Fruit fly (Drosophila melanogaster) whole organism, wandering third instar larva: Measurements from ENCODE around the gene et.

Source experiments
- GATAd ChIP-seq: sonication (Bioruptor generic); optimal IDR thresholded peaks from 2 replicates; lab custom pipeline; 2016; ENCODE audit warnings: missing biosample characterization, missing genetic modification characterization
- Hr78 ChIP-seq: fragments of >200 bp; optimal IDR thresholded peaks from 2 replicates; lab custom pipeline; 2017; ENCODE audit warnings: missing biosample characterization, missing genetic modification characterization
- Myc ChIP-seq: fragments of >200 bp; optimal IDR thresholded peaks from 2 replicates; lab custom pipeline; 2017
- N ChIP-seq: fragments of >200 bp; optimal IDR thresholded peaks from 2 replicates; lab custom pipeline; 2018; ENCODE audit warnings: missing biosample characterization, missing external identifiers, missing genetic modification characterization
- Rel ChIP-seq, 2 experiments: fragments of 200-800 bp; sonication (Bioruptor generic) in 1 of 2; optimal IDR thresholded peaks; 2 replicates in 1 of 2; 3 replicates in 1 of 2; lab custom pipeline; 2016 to 2019; ENCODE audit warnings: mild to moderate bottlenecking in 2 of 2, missing biosample characterization in 2 of 2, missing genetic modification characterization in 2 of 2, moderate library complexity in 1 of 2
- jim ChIP-seq: fragments of 175-275, 200-325 bp; sonication (Bioruptor generic); optimal IDR thresholded peaks from 2 replicates; lab custom pipeline; 2016; ENCODE audit warnings: missing biosample characterization, mild to moderate bottlenecking, missing genetic modification characterization
- lola ChIP-seq: fragments of >200 bp; optimal IDR thresholded peaks from 2 replicates; lab custom pipeline; 2017; ENCODE audit warnings: missing biosample characterization, missing genetic modification characterization
- sv ChIP-seq: fragments of 200-800 bp; sonication (Bioruptor generic); optimal IDR thresholded peaks from 3 replicates; lab custom pipeline; 2016; ENCODE audit warnings: missing biosample characterization, missing genetic modification characterization

DNA sequence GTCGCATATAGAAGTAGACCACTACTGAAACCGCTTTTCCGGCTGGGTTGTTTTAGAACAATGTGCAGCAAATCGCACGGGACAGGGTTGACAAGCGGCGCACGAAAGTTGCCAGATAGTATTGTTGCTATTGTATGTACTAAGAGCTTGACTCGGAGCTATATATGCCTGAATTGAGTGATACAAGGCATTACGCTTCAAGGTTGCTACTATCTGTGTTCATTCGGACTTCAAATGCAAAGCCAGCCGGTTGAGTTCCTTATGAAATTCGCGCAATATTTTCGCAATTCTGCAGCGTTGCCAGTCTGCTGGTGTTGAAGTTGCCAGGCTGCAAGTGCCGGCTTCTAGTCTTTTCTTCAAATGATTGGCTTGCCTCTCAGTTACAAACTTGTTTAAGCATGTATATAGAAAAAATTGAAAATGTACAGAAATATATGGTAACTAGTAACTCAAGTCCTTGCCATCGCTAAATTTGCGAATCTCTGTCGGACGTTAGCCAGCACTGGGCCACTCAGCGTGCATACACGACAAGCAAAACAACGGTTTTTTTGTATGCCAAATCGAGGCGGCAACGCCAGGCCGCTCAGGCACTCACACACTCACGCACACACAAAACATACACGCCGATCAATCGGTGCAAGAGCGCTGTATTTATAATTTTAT lies 23.8 kb downstream of the et start, which contains the start of the genes Ranbp21 and Elys:
- TF ChIP-seq Hr78 (GFP tag; lab: Kevin White, UChicago) (no peak), Rel (GFP tag; optimal IDR thresholded peaks at IDR 0.05; lab: Kevin White, UChicago) (no peak), Rel (tag; optimal IDR thresholded peaks at IDR 0.05; lab: Kevin White, UChicago) (no peak), sv (GFP tag; lab: Kevin White, UChicago) (peak; percentile 0), N (GFP tag; lab: Kevin White, UChicago) (no peak), Myc (lab: Kevin White, UChicago) (no peak), lola (no peak), GATAd (no peak), jim (GFP tag; lab: Kevin White, UChicago) (no peak)
